Worm (Caenorhabditis elegans) whole organism, L1 larva: ENCODE measurements around the gene lipl-2.

ENCODE experiments used
- dpl-1 ChIP-seq, 3 experiments: fragments of 150-350 bp in 2 of 3; sonication (generic microtip) in 1 of 3; optimal IDR thresholded peaks; 2 replicates each; lab custom pipeline; 2014 to 2017; ENCODE audit warnings: missing biosample characterization in 3 of 3, missing genetic modification characterization in 3 of 3, missing genetic modification reagents in 3 of 3
- hlh-4 ChIP-seq: sonication (generic microtip); optimal IDR thresholded peaks from 2 replicates; lab custom pipeline; 2016; ENCODE audit warnings: mild to moderate bottlenecking, missing genetic modification characterization, missing compliant biosample characterization
- lin-13 ChIP-seq: fragments of 150-350 bp; optimal IDR thresholded peaks from 2 replicates; lab custom pipeline; 2014; ENCODE audit warnings: missing biosample characterization, missing genetic modification reagents, missing genetic modification characterization

- TF ChIP-seq lin-13 (GFP tag; lab: Kevin White, UChicago) (no peak), dpl-1 (GFP tag; optimal IDR thresholded peaks at IDR 0.05; lab: Kevin White, UChicago) (no peak), hlh-4 (tag; lab: Kevin White, UChicago) (no peak)
These were observed 8.4 kb upstream of the lipl-2 start, which contains the start of gene F46B6.5 for ce11 chrV:9782969-9783368.
